Fruit fly (Drosophila melanogaster) whole organism, pupa: ENCODE results near the gene TwdlC.

Experiments
- CG10348 ChIP-seq: fragments of 200-800 bp; sonication (Bioruptor generic); IDR thresholded peaks from 2 replicates; pipeline ENCODE4 v1.3.6; 2022; ENCODE audit warnings: missing biosample characterization, missing genetic modification characterization
- CG12605 ChIP-seq: fragments of 200-800 bp; sonication (Bioruptor generic); IDR thresholded peaks from 2 replicates; pipeline ENCODE4 v1.3.6; 2022; ENCODE audit warnings: missing biosample characterization, missing genetic modification characterization
- CG13204 ChIP-seq: fragments of 200-800 bp; sonication (Bioruptor generic); optimal IDR thresholded peaks from 2 replicates; lab custom pipeline; 2018; ENCODE audit warnings: missing biosample characterization, mild to moderate bottlenecking, missing genetic modification characterization, moderate library complexity
- CG14655 ChIP-seq: fragments of 200-800 bp; sonication (Bioruptor generic); optimal IDR thresholded peaks from 3 replicates; lab custom pipeline; 2017; ENCODE audit warnings: mild to moderate bottlenecking, missing biosample characterization, missing genetic modification reagents, missing genetic modification characterization
- CG15710 ChIP-seq: fragments of 200-800 bp; sonication (Bioruptor generic); optimal IDR thresholded peaks from 2 replicates; lab custom pipeline; 2018; ENCODE audit warnings: missing biosample characterization, mild to moderate bottlenecking, missing genetic modification characterization, moderate library complexity
- CG17806 ChIP-seq: fragments of 200-800 bp; sonication (Bioruptor generic); optimal IDR thresholded peaks from 2 replicates; lab custom pipeline; 2018; ENCODE audit warnings: missing biosample characterization, mild to moderate bottlenecking, missing genetic modification characterization, moderate library complexity
- CG32121 ChIP-seq: fragments of 200-800 bp; sonication (Bioruptor generic); IDR thresholded peaks from 2 replicates; pipeline ENCODE4 v1.3.6; 2022; ENCODE audit warnings: missing biosample characterization, missing genetic modification characterization
- CG34367 ChIP-seq: fragments of 200-800 bp; sonication (Bioruptor generic); optimal IDR thresholded peaks from 2 replicates; lab custom pipeline; 2018; ENCODE audit warnings: missing biosample characterization, mild to moderate bottlenecking, missing genetic modification characterization
- CG4496 ChIP-seq: fragments of 200-800 bp; sonication (Bioruptor generic); IDR thresholded peaks from 3 replicates; pipeline ENCODE4 v1.3.6; 2022; ENCODE audit warnings: missing biosample characterization, missing genetic modification characterization
- CG8159 ChIP-seq: fragments of 200-800 bp; sonication (Bioruptor generic); optimal IDR thresholded peaks from 3 replicates; lab custom pipeline; 2018; ENCODE audit warnings: missing biosample characterization, mild to moderate bottlenecking, missing genetic modification characterization, moderate library complexity
- CG8301 ChIP-seq: fragments of 200-800 bp; sonication (Bioruptor generic); optimal IDR thresholded peaks from 2 replicates; lab custom pipeline; 2018; ENCODE audit warnings: missing biosample characterization, mild to moderate bottlenecking, missing genetic modification characterization
- CG9948 ChIP-seq: fragments of 200-800 bp; sonication (Bioruptor generic); optimal IDR thresholded peaks from 2 replicates; lab custom pipeline; 2018; ENCODE audit warnings: missing biosample characterization, mild to moderate bottlenecking, missing genetic modification characterization, moderate library complexity
- D1 ChIP-seq: fragments of 200-800 bp; sonication (Bioruptor generic); optimal IDR thresholded peaks from 2 replicates; lab custom pipeline; 2018; ENCODE audit warnings: missing biosample characterization, mild to moderate bottlenecking, missing genetic modification characterization, moderate library complexity
- EcR ChIP-seq: fragments of 200-800 bp; sonication (Bioruptor generic); optimal IDR thresholded peaks from 3 replicates; lab custom pipeline; 2019; ENCODE audit warnings: missing biosample characterization, missing genetic modification characterization, mild to moderate bottlenecking, moderate library complexity, missing genetic modification reagents
- Ets98B ChIP-seq: fragments of 200-800 bp; sonication (Bioruptor generic); IDR thresholded peaks from 2 replicates; pipeline ENCODE4 v1.3.6; 2022; ENCODE audit warnings: missing biosample characterization, missing genetic modification characterization
- Pif1A ChIP-seq: fragments of 200-800 bp; sonication (Bioruptor generic); optimal IDR thresholded peaks from 3 replicates; lab custom pipeline; 2016; ENCODE audit warnings: missing biosample characterization, missing genetic modification characterization
- Pif1B ChIP-seq: fragments of 200-800 bp; sonication (Bioruptor generic); optimal IDR thresholded peaks from 3 replicates; lab custom pipeline; 2016; ENCODE audit warnings: missing biosample characterization, missing genetic modification characterization
- Snoo ChIP-seq: fragments of 200-800 bp; sonication (Bioruptor generic); optimal IDR thresholded peaks from 3 replicates; lab custom pipeline; 2017; ENCODE audit warnings: missing biosample characterization, mild to moderate bottlenecking, missing genetic modification characterization, inconsistent platforms
- fd96Ca ChIP-seq: fragments of 200-800 bp; sonication (Bioruptor generic); IDR thresholded peaks from 3 replicates; pipeline ENCODE4 v1.3.6; 2022; ENCODE audit warnings: missing biosample characterization, missing genetic modification characterization
- gl ChIP-seq: fragments of 200-800 bp; sonication (Bioruptor generic); optimal IDR thresholded peaks from 2 replicates; lab custom pipeline; 2018; ENCODE audit warnings: missing biosample characterization, mild to moderate bottlenecking, missing genetic modification characterization
- rn ChIP-seq: fragments of 200-800 bp; sonication (Bioruptor generic); IDR thresholded peaks from 2 replicates; pipeline ENCODE4 v1.3.6; 2022; ENCODE audit warnings: missing biosample characterization, missing genetic modification characterization

The TwdlC gene

dm6 chr3R:26953478-26953874, 41.2 kb upstream of the TwdlC start:
- TF ChIP-seq Pif1B (GFP tag; lab: Kevin White, UChicago) (peak; percentile 87), CG34367 (tag; lab: Kevin White, UChicago) (peak; percentile 96), CG8301 (tag; lab: Kevin White, UChicago) (peak; percentile 94), CG12605 (GFP tag; lab: Robert Waterston, UW) (peak; percentile 87), CG8159 (peak; percentile 96), Pif1A (GFP tag; lab: Kevin White, UChicago) (peak; percentile 96), CG17806 (tag; lab: Kevin White, UChicago) (peak; percentile 97), CG10348 (GFP tag; lab: Robert Waterston, UW) (peak; percentile 77), rn (GFP tag; lab: Robert Waterston, UW) (peak; percentile 86), fd96Ca (peak; percentile 93; the same call in 2 of the 3 replicates), CG13204 (GFP tag; lab: Kevin White, UChicago) (peak; percentile 16), CG32121 (peak; percentile 85), Ets98B (GFP tag; lab: Robert Waterston, UW) (peak; percentile 84), Snoo (no peak), D1 (tag; lab: Kevin White, UChicago) (peak; percentile 95), gl (tag; lab: Kevin White, UChicago) (peak; percentile 86), CG15710 (tag; lab: Kevin White, UChicago) (peak; percentile 94), CG9948 (peak; percentile 98), CG4496 (GFP tag; lab: Robert Waterston, UW) (peak; percentile 94), CG14655 (GFP tag; lab: Kevin White, UChicago) (peak; percentile 91), EcR (GFP tag; lab: Kevin White, UChicago) (no peak)

- TF ChIP-seq CG8301 (tag; lab: Kevin White, UChicago), result peak; percentile 86
- TF ChIP-seq Ets98B (GFP tag; lab: Robert Waterston, UW), result peak; percentile 96
- TF ChIP-seq fd96Ca, result peak; percentile 91
- TF ChIP-seq CG32121, result peak; percentile 94
- peak; percentile 85 for TF ChIP-seq CG13204 (GFP tag; lab: Kevin White, UChicago)
- peak; percentile 96 for TF ChIP-seq CG34367 (tag; lab: Kevin White, UChicago)
- peak; percentile 94 for TF ChIP-seq D1 (tag; lab: Kevin White, UChicago)
- TF ChIP-seq CG9948, result peak; percentile 96
- TF ChIP-seq Snoo, result peak; percentile 93
- peak; percentile 90 for TF ChIP-seq CG14655 (GFP tag; lab: Kevin White, UChicago)
- TF ChIP-seq CG4496 (GFP tag; lab: Robert Waterston, UW), result peak; percentile 96
- peak; percentile 92 for TF ChIP-seq Pif1B (GFP tag; lab: Kevin White, UChicago)
- peak; percentile 97 for TF ChIP-seq CG15710 (tag; lab: Kevin White, UChicago)
- peak; percentile 95 for TF ChIP-seq CG12605 (GFP tag; lab: Robert Waterston, UW)
- TF ChIP-seq gl (tag; lab: Kevin White, UChicago), result peak; percentile 94
- TF ChIP-seq CG8159, result peak; percentile 96
- peak; percentile 71 for TF ChIP-seq CG10348 (GFP tag; lab: Robert Waterston, UW)
- peak; percentile 86 for TF ChIP-seq EcR (GFP tag; lab: Kevin White, UChicago)
- TF ChIP-seq CG17806 (tag; lab: Kevin White, UChicago), result peak; percentile 97
- TF ChIP-seq Pif1A (GFP tag; lab: Kevin White, UChicago), result peak; percentile 88
- TF ChIP-seq rn (GFP tag; lab: Robert Waterston, UW), result peak; percentile 95
Measured at dm6 chr3R:26954020-26954672, 40.5 kb upstream of the TwdlC start.

dm6 chr3R:26955527-26955926, 39.1 kb upstream of the TwdlC start:
- TF ChIP-seq CG9948 (no peak), CG4496 (GFP tag; lab: Robert Waterston, UW) (no peak), CG17806 (tag; lab: Kevin White, UChicago) (no peak), CG10348 (GFP tag; lab: Robert Waterston, UW) (no peak), CG8301 (tag; lab: Kevin White, UChicago) (no peak), Ets98B (GFP tag; lab: Robert Waterston, UW) (no peak), CG15710 (tag; lab: Kevin White, UChicago) (no peak), Snoo (no peak), EcR (GFP tag; lab: Kevin White, UChicago) (no peak), fd96Ca (no peak), CG32121 (no peak), rn (GFP tag; lab: Robert Waterston, UW) (no peak), D1 (tag; lab: Kevin White, UChicago) (no peak), Pif1B (GFP tag; lab: Kevin White, UChicago) (no peak), CG34367 (tag; lab: Kevin White, UChicago) (no peak), CG14655 (GFP tag; lab: Kevin White, UChicago) (no peak), CG13204 (GFP tag; lab: Kevin White, UChicago) (no peak), CG8159 (no peak), Pif1A (GFP tag; lab: Kevin White, UChicago) (no peak)

- no peak for TF ChIP-seq CG32121
- TF ChIP-seq D1 (tag; lab: Kevin White, UChicago), result no peak
- TF ChIP-seq CG13204 (GFP tag; lab: Kevin White, UChicago), result no peak
- no peak for TF ChIP-seq CG12605 (GFP tag; lab: Robert Waterston, UW)
Measured at dm6 chr3R:26956376-26957062, 38.1 kb upstream of the TwdlC start.

dm6 chr3R:26957132-26957531, 37.5 kb upstream of the TwdlC start:
- TF ChIP-seq EcR (GFP tag; lab: Kevin White, UChicago) (peak; percentile 25), CG9948 (no peak)
